Fruit fly (Drosophila melanogaster) whole organism, embryonic: Measurements from ENCODE around the gene SmE.

ENCODE experiments used
- Abd-B ChIP-seq: fragments of 200-800 bp; sonication (Bioruptor generic); optimal IDR thresholded peaks from 2 replicates; lab custom pipeline; 2018; ENCODE audit warnings: missing biosample characterization, mild to moderate bottlenecking, missing genetic modification characterization, moderate library complexity
- Bgb ChIP-seq: fragments of 200-800 bp; sonication (Bioruptor generic); IDR thresholded peaks from 2 replicates; pipeline ENCODE4 v1.3.6; 2022; ENCODE audit warnings: missing biosample characterization, missing genetic modification characterization; ENCODE audit not compliant: partially characterized antibody
- CG10959 ChIP-seq: fragments of 200-800 bp; sonication (Bioruptor generic); IDR thresholded peaks from 2 replicates; pipeline ENCODE4 v1.3.6; 2022; ENCODE audit warnings: missing biosample characterization, missing genetic modification characterization
- CG14050 ChIP-seq: fragments of 200-800 bp; sonication (Bioruptor generic); IDR thresholded peaks from 3 replicates; pipeline ENCODE4 v1.3.6; 2022; ENCODE audit warnings: missing biosample characterization, missing genetic modification characterization
- CG15514 ChIP-seq: fragments of 200-800 bp; sonication (Bioruptor generic); optimal IDR thresholded peaks from 3 replicates; lab custom pipeline; 2017; ENCODE audit warnings: missing biosample characterization, missing genetic modification characterization, mild to moderate bottlenecking, moderate library complexity, missing genetic modification reagents
- CG17385 ChIP-seq: fragments of 200-800 bp; sonication (Bioruptor generic); optimal IDR thresholded peaks from 3 replicates; lab custom pipeline; 2018; ENCODE audit warnings: missing biosample characterization, mild to moderate bottlenecking, missing genetic modification characterization
- CG1792 ChIP-seq: fragments of 200-800 bp; sonication (Bioruptor generic); optimal IDR thresholded peaks from 2 replicates; lab custom pipeline; 2016; ENCODE audit warnings: missing biosample characterization, missing genetic modification characterization
- CG18764 ChIP-seq: fragments of 200-800 bp; sonication (Bioruptor generic); optimal IDR thresholded peaks from 3 replicates; lab custom pipeline; 2016; ENCODE audit warnings: missing biosample characterization, missing genetic modification characterization
- CG30431 ChIP-seq: fragments of 200-800 bp; sonication (Bioruptor generic); optimal IDR thresholded peaks from 2 replicates; lab custom pipeline; 2017; ENCODE audit warnings: missing biosample characterization, missing genetic modification characterization
- CG31224 ChIP-seq: fragments of 200-800 bp; sonication (Bioruptor generic); IDR thresholded peaks from 2 replicates; pipeline ENCODE4 v1.3.6; 2022; ENCODE audit warnings: missing biosample characterization, missing genetic modification characterization
- CG32532 ChIP-seq: fragments of 200-800 bp; sonication (Bioruptor generic); IDR thresholded peaks from 2 replicates; pipeline ENCODE4 v1.3.6; 2022; ENCODE audit warnings: missing biosample characterization, missing genetic modification characterization
- CG34376 ChIP-seq: fragments of 200-800 bp; sonication (Bioruptor generic); optimal IDR thresholded peaks from 2 replicates; lab custom pipeline; 2018; ENCODE audit warnings: missing biosample characterization, mild to moderate bottlenecking, missing genetic modification characterization
- CG3838 ChIP-seq: fragments of 200-800 bp; sonication (Bioruptor generic); optimal IDR thresholded peaks from 3 replicates; lab custom pipeline; 2016; ENCODE audit warnings: missing biosample characterization, missing genetic modification characterization
- CG4424 ChIP-seq: fragments of 200-800 bp; sonication (Bioruptor generic); optimal IDR thresholded peaks from 3 replicates; lab custom pipeline; 2016; ENCODE audit warnings: missing biosample characterization, missing genetic modification characterization
- CG4854 ChIP-seq: fragments of 200-800 bp; sonication (Bioruptor generic); optimal IDR thresholded peaks from 2 replicates; lab custom pipeline; 2016; ENCODE audit warnings: missing biosample characterization, missing genetic modification characterization, inconsistent platforms
- CG6683 ChIP-seq: fragments of 200-800 bp; sonication (Bioruptor generic); optimal IDR thresholded peaks from 2 replicates; lab custom pipeline; 2017; ENCODE audit warnings: missing biosample characterization, mild to moderate bottlenecking, missing genetic modification characterization, missing genetic modification reagents
- CG7372 ChIP-seq: fragments of 200-800 bp; sonication (Bioruptor generic); IDR thresholded peaks from 2 replicates; pipeline ENCODE4 v1.3.6; 2022; ENCODE audit warnings: missing biosample characterization, missing genetic modification characterization
- CG8281 ChIP-seq: fragments of 200-800 bp; sonication (Bioruptor generic); optimal IDR thresholded peaks from 2 replicates; lab custom pipeline; 2018; ENCODE audit warnings: missing biosample characterization, mild to moderate bottlenecking, missing genetic modification characterization, moderate library complexity
- CG9727 ChIP-seq: fragments of 200-800 bp; sonication (Bioruptor generic); optimal IDR thresholded peaks from 3 replicates; lab custom pipeline; 2017; ENCODE audit warnings: missing biosample characterization, mild to moderate bottlenecking, missing genetic modification characterization
- Dad ChIP-seq: fragments of 200-800 bp; sonication (Bioruptor generic); optimal IDR thresholded peaks from 3 replicates; lab custom pipeline; 2016; ENCODE audit warnings: missing biosample characterization, missing genetic modification characterization
- Dp ChIP-seq: fragments of 200-800 bp; sonication (Bioruptor generic); optimal IDR thresholded peaks from 2 replicates; lab custom pipeline; 2018; ENCODE audit warnings: missing biosample characterization, mild to moderate bottlenecking, missing genetic modification characterization, moderate library complexity
- Dref ChIP-seq: fragments of 200-800 bp; sonication (Bioruptor generic); IDR thresholded peaks from 2 replicates; pipeline ENCODE4 v1.3.6; 2022; ENCODE audit warnings: missing biosample characterization, missing genetic modification characterization
- Elba2 ChIP-seq: fragments of 200-800 bp; sonication (Bioruptor generic); optimal IDR thresholded peaks from 3 replicates; lab custom pipeline; 2016; ENCODE audit warnings: missing biosample characterization, missing genetic modification characterization
- Hr39 ChIP-seq: fragments of >200 bp; optimal IDR thresholded peaks from 2 replicates; lab custom pipeline; 2017
- Sox102F ChIP-seq: fragments of 200-800 bp; sonication (Bioruptor generic); optimal IDR thresholded peaks from 2 replicates; lab custom pipeline; 2018; ENCODE audit warnings: missing biosample characterization, mild to moderate bottlenecking, missing genetic modification characterization, moderate library complexity
- Xrp1 ChIP-seq: fragments of 200-800 bp; sonication (Bioruptor generic); IDR thresholded peaks from 2 replicates; pipeline ENCODE4 v1.3.6; 2022; ENCODE audit warnings: missing biosample characterization, missing genetic modification characterization
- ap ChIP-seq: fragments of 200-800 bp; sonication (Bioruptor generic); IDR thresholded peaks from 2 replicates; pipeline ENCODE4 v1.3.6; 2022; ENCODE audit warnings: missing biosample characterization, missing genetic modification characterization
- ase ChIP-seq: fragments of 200-800 bp; sonication (Bioruptor generic); IDR thresholded peaks from 3 replicates; pipeline ENCODE4 v1.3.6; 2022; ENCODE audit warnings: missing biosample characterization, missing genetic modification characterization
- br ChIP-seq: fragments of >200 bp; optimal IDR thresholded peaks from 2 replicates; lab custom pipeline; 2017
- chinmo ChIP-seq: fragments of 200-800 bp; sonication (Bioruptor generic); IDR thresholded peaks from 4 replicates; pipeline ENCODE4 v1.3.6; 2022; ENCODE audit warnings: missing biosample characterization, missing genetic modification characterization; ENCODE audit not compliant: partially characterized antibody
- chn ChIP-seq: fragments of 200-800 bp; sonication (Bioruptor generic); optimal IDR thresholded peaks from 2 replicates; lab custom pipeline; 2016; ENCODE audit warnings: missing biosample characterization, missing genetic modification characterization
- cwo ChIP-seq: fragments of 200-800 bp; sonication (Bioruptor generic); optimal IDR thresholded peaks from 3 replicates; lab custom pipeline; 2017; ENCODE audit warnings: missing biosample characterization, missing genetic modification characterization, mild to moderate bottlenecking, moderate library complexity, missing genetic modification reagents
- disco-r ChIP-seq: fragments of 200-800 bp; sonication (Bioruptor generic); optimal IDR thresholded peaks from 2 replicates; lab custom pipeline; 2016; ENCODE audit warnings: missing biosample characterization, missing genetic modification characterization
- emc ChIP-seq: fragments of 200-800 bp; sonication (Bioruptor generic); optimal IDR thresholded peaks from 2 replicates; lab custom pipeline; 2016; ENCODE audit warnings: missing biosample characterization, missing genetic modification characterization
- fd64A ChIP-seq: fragments of 200-800 bp; sonication (Bioruptor generic); optimal IDR thresholded peaks from 3 replicates; lab custom pipeline; 2018; ENCODE audit warnings: missing biosample characterization, mild to moderate bottlenecking, missing genetic modification characterization
- insv ChIP-seq, 2 experiments: fragments of 200-800 bp; sonication (Bioruptor generic); optimal IDR thresholded peaks; 3 replicates each; lab custom pipeline; 2016 to 2018; ENCODE audit warnings: missing biosample characterization in 2 of 2, missing genetic modification characterization in 2 of 2
- jumu ChIP-seq: fragments of 200-800 bp; sonication (Bioruptor generic); optimal IDR thresholded peaks from 3 replicates; lab custom pipeline; 2016; ENCODE audit warnings: missing biosample characterization, missing genetic modification characterization
- klu ChIP-seq: fragments of 200-800 bp; sonication (Bioruptor generic); IDR thresholded peaks from 2 replicates; pipeline ENCODE4 v1.3.6; 2022; ENCODE audit warnings: missing biosample characterization, missing genetic modification characterization
- kni ChIP-seq: fragments of 200-800 bp; sonication (Bioruptor generic); optimal IDR thresholded peaks from 3 replicates; lab custom pipeline; 2017; ENCODE audit warnings: mild to moderate bottlenecking, missing biosample characterization, missing genetic modification reagents, missing genetic modification characterization
- lab ChIP-seq: fragments of 200-800 bp; sonication (Bioruptor generic); optimal IDR thresholded peaks from 3 replicates; lab custom pipeline; 2017; ENCODE audit warnings: missing biosample characterization, missing genetic modification characterization, mild to moderate bottlenecking, moderate library complexity, missing genetic modification reagents
- lmd ChIP-seq: fragments of 200-800 bp; sonication (Bioruptor generic); IDR thresholded peaks from 2 replicates; pipeline ENCODE4 v1.3.6; 2022; ENCODE audit warnings: missing biosample characterization, missing genetic modification characterization
- luna ChIP-seq: fragments of 200-800 bp; sonication (Bioruptor generic); optimal IDR thresholded peaks from 2 replicates; lab custom pipeline; 2016; ENCODE audit warnings: missing biosample characterization, missing genetic modification characterization
- nau ChIP-seq: fragments of 200-800 bp; sonication (Bioruptor generic); optimal IDR thresholded peaks from 3 replicates; lab custom pipeline; 2017; ENCODE audit warnings: missing biosample characterization, mild to moderate bottlenecking, missing genetic modification characterization, missing genetic modification reagents
- onecut ChIP-seq: fragments of 200-800 bp; sonication (Bioruptor generic); IDR thresholded peaks from 2 replicates; pipeline ENCODE4 v1.3.6; 2022; ENCODE audit warnings: missing biosample characterization, missing genetic modification characterization
- pros ChIP-seq: fragments of 200-800 bp; sonication (Bioruptor generic); optimal IDR thresholded peaks from 3 replicates; lab custom pipeline; 2019; ENCODE audit warnings: missing biosample characterization, mild to moderate bottlenecking, missing genetic modification characterization, moderate library complexity
- run ChIP-seq: fragments of 200-800 bp; sonication (Bioruptor generic); optimal IDR thresholded peaks from 3 replicates; lab custom pipeline; 2018; ENCODE audit warnings: missing biosample characterization, mild to moderate bottlenecking, missing genetic modification characterization
- seq ChIP-seq: fragments of 200-800 bp; sonication (Bioruptor generic); IDR thresholded peaks from 2 replicates; pipeline ENCODE4 v1.3.6; 2022; ENCODE audit warnings: missing biosample characterization, missing genetic modification characterization
- sima ChIP-seq: fragments of 200-800 bp; sonication (Bioruptor generic); optimal IDR thresholded peaks from 2 replicates; lab custom pipeline; 2016; ENCODE audit warnings: missing biosample characterization, missing genetic modification characterization
- stwl ChIP-seq: fragments of 200-800 bp; sonication (Bioruptor generic); optimal IDR thresholded peaks from 3 replicates; lab custom pipeline; 2018; ENCODE audit warnings: missing biosample characterization, mild to moderate bottlenecking, missing genetic modification characterization, moderate library complexity
- tgo ChIP-seq: fragments of 200-800 bp; sonication (Bioruptor generic); IDR thresholded peaks from 3 replicates; pipeline ENCODE4 v1.3.6; 2022; ENCODE audit warnings: missing biosample characterization, missing genetic modification characterization
- twi ChIP-seq: fragments of 200-800 bp; optimal IDR thresholded peaks from 2 replicates; lab custom pipeline; 2019; ENCODE audit warnings: missing biosample characterization, mild to moderate bottlenecking, missing genetic modification characterization, moderate library complexity
- vfl ChIP-seq: fragments of 200-800 bp; sonication (Bioruptor generic); optimal IDR thresholded peaks from 2 replicates; lab custom pipeline; 2016; ENCODE audit warnings: missing biosample characterization, missing genetic modification characterization
- wdn ChIP-seq: fragments of 200-800 bp; sonication (Bioruptor generic); IDR thresholded peaks from 2 replicates; pipeline ENCODE4 v1.3.6; 2022; ENCODE audit warnings: missing biosample characterization, missing genetic modification characterization

Gene SmE

dm6 chr2L:7875676-7876075, 9.6 kb downstream of the SmE start (continued):
- TF ChIP-seq CG4854 (GFP tag; lab: Kevin White, UChicago): no peak
- no peak for TF ChIP-seq Abd-B
- TF ChIP-seq nau (GFP tag; lab: Kevin White, UChicago): no peak
- no peak for TF ChIP-seq br (lab: Kevin White, UChicago)
- no peak for TF ChIP-seq cwo (GFP tag; lab: Kevin White, UChicago)
- no peak for TF ChIP-seq chn (GFP tag; lab: Kevin White, UChicago)
- TF ChIP-seq CG30431 (GFP tag; lab: Kevin White, UChicago): no peak
- no peak for TF ChIP-seq chinmo
- peak; percentile 37 for TF ChIP-seq CG9727
- no peak for TF ChIP-seq Sox102F (GFP tag; lab: Kevin White, UChicago)
- TF ChIP-seq fd64A (GFP tag; lab: Kevin White, UChicago): no peak
- no peak for TF ChIP-seq Dp (GFP tag; lab: Kevin White, UChicago)
- 0 out of 2 replicates have a peak, but pooled peaks have one; percentile 13 for TF ChIP-seq onecut
- no peak for TF ChIP-seq emc (GFP tag; lab: Kevin White, UChicago)
- TF ChIP-seq pros: no peak
- no peak for TF ChIP-seq CG14050
- TF ChIP-seq CG8281 (tag; lab: Kevin White, UChicago): no peak
- peak; percentile 15; the same call in 1 of the 2 replicates for TF ChIP-seq ap (GFP tag; lab: Robert Waterston, UW)
- TF ChIP-seq CG31224 (GFP tag; lab: Robert Waterston, UW): no peak
- TF ChIP-seq CG18764 (GFP tag; lab: Kevin White, UChicago): no peak
- TF ChIP-seq Elba2: no peak
- TF ChIP-seq ase (GFP tag; lab: Robert Waterston, UW): no peak
- peak; percentile 12 for TF ChIP-seq CG4424 (GFP tag; lab: Kevin White, UChicago)
- no peak for TF ChIP-seq CG15514 (GFP tag; lab: Kevin White, UChicago)
- no peak for TF ChIP-seq twi (tag; lab: Kevin White, UChicago)
- TF ChIP-seq CG7372 (GFP tag; lab: Robert Waterston, UW): no peak
- TF ChIP-seq CG10959 (GFP tag; lab: Robert Waterston, UW): no peak
- TF ChIP-seq Hr39 (lab: Kevin White, UChicago): no peak
- no peak for TF ChIP-seq CG1792 (GFP tag; lab: Kevin White, UChicago)
- TF ChIP-seq vfl (GFP tag; lab: Kevin White, UChicago): no peak
- no peak for TF ChIP-seq luna (GFP tag; lab: Kevin White, UChicago)
- TF ChIP-seq sima (GFP tag; lab: Kevin White, UChicago): no peak
- no peak for TF ChIP-seq insv (GFP tag; optimal IDR thresholded peaks at IDR 0.05; lab: Kevin White, UChicago)
- TF ChIP-seq stwl (tag; lab: Kevin White, UChicago): no peak
- TF ChIP-seq CG3838 (GFP tag; lab: Kevin White, UChicago): no peak
- TF ChIP-seq CG17385 (GFP tag; lab: Kevin White, UChicago): no peak
- TF ChIP-seq lmd (GFP tag; lab: Robert Waterston, UW): peak; percentile 15; the same call in 1 of the 2 replicates
- TF ChIP-seq CG32532 (GFP tag; lab: Robert Waterston, UW): peak; percentile 38; the same call in 1 of the 2 replicates
- no peak for TF ChIP-seq klu (GFP tag; lab: Robert Waterston, UW)
- peak; percentile 37 for TF ChIP-seq lab (GFP tag; lab: Kevin White, UChicago)
- TF ChIP-seq run (tag; lab: Kevin White, UChicago): no peak
- no peak for TF ChIP-seq Dref (GFP tag; lab: Robert Waterston, UW)
- no peak for TF ChIP-seq kni (GFP tag; lab: Kevin White, UChicago)
- TF ChIP-seq Dad (GFP tag; lab: Kevin White, UChicago): no peak
- no peak for TF ChIP-seq Bgb (GFP tag; lab: Robert Waterston, UW)
- TF ChIP-seq CG34376: no peak
- TF ChIP-seq Xrp1 (GFP tag; lab: Robert Waterston, UW): peak; percentile 59; the same call in 1 of the 2 replicates
- TF ChIP-seq seq (GFP tag; lab: Robert Waterston, UW): no peak
- TF ChIP-seq wdn: no peak
- TF ChIP-seq disco-r (GFP tag; lab: Kevin White, UChicago): no peak
- no peak for TF ChIP-seq CG6683
- TF ChIP-seq tgo (GFP tag; lab: Robert Waterston, UW): 0 out of 3 replicates have a peak, but pooled peaks have one; percentile 19
- TF ChIP-seq jumu (GFP tag; lab: Kevin White, UChicago): no peak
